Fruit fly (Drosophila melanogaster) whole organism, pupa: ENCODE data around the gene Cpr67Fb.

ENCODE experiments used
- CG10348 ChIP-seq: fragments of 200-800 bp; sonication (Bioruptor generic); IDR thresholded peaks from 2 replicates; pipeline ENCODE4 v1.3.6; 2022; ENCODE audit warnings: missing biosample characterization, missing genetic modification characterization
- CG14655 ChIP-seq: fragments of 200-800 bp; sonication (Bioruptor generic); optimal IDR thresholded peaks from 3 replicates; lab custom pipeline; 2017; ENCODE audit warnings: mild to moderate bottlenecking, missing biosample characterization, missing genetic modification reagents, missing genetic modification characterization
- CG15710 ChIP-seq: fragments of 200-800 bp; sonication (Bioruptor generic); optimal IDR thresholded peaks from 2 replicates; lab custom pipeline; 2018; ENCODE audit warnings: missing biosample characterization, mild to moderate bottlenecking, missing genetic modification characterization, moderate library complexity
- CG17806 ChIP-seq: fragments of 200-800 bp; sonication (Bioruptor generic); optimal IDR thresholded peaks from 2 replicates; lab custom pipeline; 2018; ENCODE audit warnings: missing biosample characterization, mild to moderate bottlenecking, missing genetic modification characterization, moderate library complexity
- CG32121 ChIP-seq: fragments of 200-800 bp; sonication (Bioruptor generic); IDR thresholded peaks from 2 replicates; pipeline ENCODE4 v1.3.6; 2022; ENCODE audit warnings: missing biosample characterization, missing genetic modification characterization
- CG8301 ChIP-seq: fragments of 200-800 bp; sonication (Bioruptor generic); optimal IDR thresholded peaks from 2 replicates; lab custom pipeline; 2018; ENCODE audit warnings: missing biosample characterization, mild to moderate bottlenecking, missing genetic modification characterization
- CG9948 ChIP-seq: fragments of 200-800 bp; sonication (Bioruptor generic); optimal IDR thresholded peaks from 2 replicates; lab custom pipeline; 2018; ENCODE audit warnings: missing biosample characterization, mild to moderate bottlenecking, missing genetic modification characterization, moderate library complexity
- Ets98B ChIP-seq: fragments of 200-800 bp; sonication (Bioruptor generic); IDR thresholded peaks from 2 replicates; pipeline ENCODE4 v1.3.6; 2022; ENCODE audit warnings: missing biosample characterization, missing genetic modification characterization
- Snoo ChIP-seq: fragments of 200-800 bp; sonication (Bioruptor generic); optimal IDR thresholded peaks from 3 replicates; lab custom pipeline; 2017; ENCODE audit warnings: missing biosample characterization, mild to moderate bottlenecking, missing genetic modification characterization, inconsistent platforms
- fd96Ca ChIP-seq: fragments of 200-800 bp; sonication (Bioruptor generic); IDR thresholded peaks from 3 replicates; pipeline ENCODE4 v1.3.6; 2022; ENCODE audit warnings: missing biosample characterization, missing genetic modification characterization
- gl ChIP-seq: fragments of 200-800 bp; sonication (Bioruptor generic); optimal IDR thresholded peaks from 2 replicates; lab custom pipeline; 2018; ENCODE audit warnings: missing biosample characterization, mild to moderate bottlenecking, missing genetic modification characterization
- rn ChIP-seq: fragments of 200-800 bp; sonication (Bioruptor generic); IDR thresholded peaks from 2 replicates; pipeline ENCODE4 v1.3.6; 2022; ENCODE audit warnings: missing biosample characterization, missing genetic modification characterization

- TF ChIP-seq CG9948 = no peak
- no peak for TF ChIP-seq fd96Ca (GFP tag; lab: Robert Waterston, UW)
- no peak for TF ChIP-seq CG10348 (GFP tag; lab: Robert Waterston, UW)
- TF ChIP-seq Snoo (tag; lab: Kevin White, UChicago) = no peak
- TF ChIP-seq CG32121 (GFP tag; lab: Robert Waterston, UW) = no peak
- TF ChIP-seq rn (GFP tag; lab: Robert Waterston, UW) = no peak
- no peak for TF ChIP-seq CG14655
- no peak for TF ChIP-seq CG17806 (tag; lab: Kevin White, UChicago)
- TF ChIP-seq gl = no peak
- peak; percentile 12 for TF ChIP-seq CG15710 (tag; lab: Kevin White, UChicago)
- TF ChIP-seq CG8301 (tag; lab: Kevin White, UChicago) = no peak
- TF ChIP-seq Ets98B (GFP tag; lab: Robert Waterston, UW) = no peak
These were observed 11.5 kb upstream of the Cpr67Fb start, which contains the start of the genes CG6409 and galla-2 for dm6 chr3L:10882336-10883040.
